ENCODE assay signal across 2 fruit fly cellular contexts in the genomic region with DNA sequence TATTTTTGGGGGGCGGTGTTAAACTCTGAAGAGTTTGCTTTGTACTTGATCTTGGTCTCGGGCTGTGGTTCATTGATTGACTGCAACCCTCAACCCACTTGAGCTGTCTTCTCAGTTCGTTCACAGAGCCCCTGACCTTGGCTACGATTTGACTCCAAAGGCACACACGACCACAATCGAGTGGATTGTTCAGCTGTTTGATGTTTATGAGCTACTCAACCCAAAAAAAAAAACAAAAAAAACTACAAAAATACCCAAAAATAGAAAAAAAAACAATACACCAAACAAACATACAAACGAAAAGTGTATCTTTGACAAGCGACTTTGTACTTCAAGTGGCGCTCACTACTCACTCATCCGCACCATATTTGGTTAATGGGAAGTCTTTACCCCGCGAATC.
TF ChIP-seq lines count a peak whose summit lies in the region.

No protein-coding gene starts in this region.

- TF ChIP-seq CTCF in whole organism, embryonic (GFP tag; optimal IDR thresholded peaks at IDR 0.05; lab: Kevin White, UChicago), result no peak

TF ChIP-seq in whole organism, embryonic, 481 proteins besides CTCF, POLR2A, EP300 and RAD21:
- TF ChIP-seq bigmax (GFP tag; optimal IDR thresholded peaks at IDR 0.05; lab: Kevin White, UChicago), result no peak
- no peak for TF ChIP-seq CG10565 (GFP tag; optimal IDR thresholded peaks at IDR 0.05; lab: Kevin White, UChicago)
- no peak for TF ChIP-seq CG12071 (GFP tag; optimal IDR thresholded peaks at IDR 0.05; lab: Kevin White, UChicago)
- peak; percentile 38 for TF ChIP-seq sqz (GFP tag; optimal IDR thresholded peaks at IDR 0.05; lab: Kevin White, UChicago)
- 0 out of 4 replicates have a peak, but pooled peaks have one; percentile 27 for TF ChIP-seq chinmo (GFP tag; IDR thresholded peaks at IDR 0.05; lab: Robert Waterston, UW; ENCODE audit: partially characterized antibody)
- TF ChIP-seq Fer3 (tag; optimal IDR thresholded peaks at IDR 0.05; lab: Kevin White, UChicago), result no peak
- TF ChIP-seq crol (GFP tag; IDR thresholded peaks at IDR 0.05; lab: Robert Waterston, UW), result peak; percentile 40; the same call in 1 of the 2 replicates
- TF ChIP-seq Sry-β (GFP tag; optimal IDR thresholded peaks at IDR 0.05; lab: Kevin White, UChicago), result no peak
- TF ChIP-seq CrebB (tag; optimal IDR thresholded peaks at IDR 0.05; lab: Kevin White, UChicago), result no peak
- TF ChIP-seq CG13775 (GFP tag; optimal IDR thresholded peaks at IDR 0.05; lab: Kevin White, UChicago), result no peak
- TF ChIP-seq esg (GFP tag; conservative IDR thresholded peaks at IDR 0.05; lab: Robert Waterston, UW), result no peak
- no peak for TF ChIP-seq vvl (GFP tag; IDR thresholded peaks at IDR 0.05; lab: Robert Waterston, UW)
- no peak for TF ChIP-seq CG12104 (GFP tag; optimal IDR thresholded peaks at IDR 0.05; lab: Kevin White, UChicago)
- TF ChIP-seq tgo (GFP tag; IDR thresholded peaks at IDR 0.05; lab: Robert Waterston, UW), result no peak
- no peak for TF ChIP-seq CG17829 (tag; optimal IDR thresholded peaks at IDR 0.05; lab: Kevin White, UChicago)
- no peak for TF ChIP-seq Lhr (GFP tag; optimal IDR thresholded peaks at IDR 0.05; lab: Kevin White, UChicago)
- TF ChIP-seq CG10147 (GFP tag; optimal IDR thresholded peaks at IDR 0.05; lab: Kevin White, UChicago), result no peak
- no peak for TF ChIP-seq wor (GFP tag; IDR thresholded peaks at IDR 0.05; lab: Robert Waterston, UW)
- TF ChIP-seq Ets65A (GFP tag; lab: Kevin White, UChicago), result peak; percentile 42
- no peak for TF ChIP-seq disco-r (GFP tag; optimal IDR thresholded peaks at IDR 0.05; lab: Kevin White, UChicago)
- peak; percentile 90 for TF ChIP-seq z (GFP tag; IDR thresholded peaks at IDR 0.05; lab: Robert Waterston, UW)
- no peak for TF ChIP-seq gsb-n (tag; optimal IDR thresholded peaks at IDR 0.05; lab: Kevin White, UChicago)
- TF ChIP-seq Camta (GFP tag; optimal IDR thresholded peaks at IDR 0.05; lab: Kevin White, UChicago), result no peak
- peak; percentile 28; the same call in 1 of the 2 replicates for TF ChIP-seq sob (GFP tag; IDR thresholded peaks at IDR 0.05; lab: Robert Waterston, UW)
- no peak for TF ChIP-seq CG10462 (GFP tag; optimal IDR thresholded peaks at IDR 0.05; lab: Kevin White, UChicago)
- no peak for TF ChIP-seq CG12299 (tag; optimal IDR thresholded peaks at IDR 0.05; lab: Kevin White, UChicago)
- peak; percentile 51; the same call in 1 of the 2 replicates for TF ChIP-seq CG32772 (GFP tag; IDR thresholded peaks at IDR 0.05; lab: Robert Waterston, UW)
- TF ChIP-seq sens (GFP tag; lab: Kevin White, UChicago), result peak; percentile 44
- no peak for TF ChIP-seq toy (GFP tag; IDR thresholded peaks at IDR 0.05; lab: Robert Waterston, UW)
- TF ChIP-seq H15 (GFP tag; IDR thresholded peaks at IDR 0.05; lab: Robert Waterston, UW), result no peak
- TF ChIP-seq CG11696 (GFP tag; IDR thresholded peaks at IDR 0.05; lab: Robert Waterston, UW), result no peak

TF ChIP-seq in whole organism, prepupa, 60 proteins besides CTCF, POLR2A, EP300 and RAD21:
- TF ChIP-seq Ets96B (tag; optimal IDR thresholded peaks at IDR 0.05; lab: Kevin White, UChicago) (no peak), fkh (GFP tag; optimal IDR thresholded peaks at IDR 0.05; lab: Kevin White, UChicago) (peak; percentile 52)
